Worm (Caenorhabditis elegans): Measurements from ENCODE around the gene clec-186.

- TF ChIP-seq B0019.2 (GFP tag; conservative IDR thresholded peaks at IDR 0.05), result no peak
- TF ChIP-seq efl-1 (GFP tag; optimal IDR thresholded peaks at IDR 0.05), result no peak
- no peak for TF ChIP-seq nhr-179 (tag; optimal IDR thresholded peaks at IDR 0.05)
- no peak for TF ChIP-seq nfyb-1 (GFP tag; IDR thresholded peaks at IDR 0.05)
- no peak for TF ChIP-seq tlf-1 (GFP tag; optimal IDR thresholded peaks at IDR 0.05)
- no peak for TF ChIP-seq unc-62 (GFP tag; optimal IDR thresholded peaks at IDR 0.05)
- no peak for TF ChIP-seq ceh-40 (GFP tag; IDR thresholded peaks at IDR 0.05)
- no peak for TF ChIP-seq ceh-91 (GFP tag; IDR thresholded peaks at IDR 0.05)
Measured at ce11 chrIV:12918256-12918655, 52.3 kb downstream of the clec-186 start, which contains the start of gene C32H11.3.
